Fruit fly (Drosophila melanogaster): ENCODE results near the gene Prp4k.

Prp4k gene

DNA sequence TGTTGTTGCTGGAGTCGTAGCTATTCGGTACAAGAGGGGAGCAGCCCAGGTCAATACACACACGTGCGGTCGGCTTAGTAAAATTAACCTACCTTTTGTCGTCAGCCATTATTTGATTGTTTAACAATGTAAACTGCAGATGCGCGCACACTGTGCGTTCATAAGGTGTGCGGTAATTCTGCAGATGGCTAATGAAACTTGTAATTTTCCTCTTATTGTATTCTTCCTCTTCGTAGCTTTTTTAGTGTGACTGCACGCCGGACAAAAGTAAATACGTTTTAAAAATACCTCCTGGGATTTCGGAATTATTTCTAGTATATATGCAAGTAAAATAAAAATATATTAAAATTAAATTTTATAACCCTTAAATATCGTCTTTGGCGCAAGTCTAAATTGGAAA lies at the start of gene Prp4k:
TSS of gene Prp4k (minus strand) at position 258 of the 400 bp plus-strand sequence.
- TF ChIP-seq Ets65A (GFP tag) (no peak), Fer1 (GFP tag; optimal IDR thresholded peaks at IDR 0.05) (peak; percentile 21), CG4617 (GFP tag; optimal IDR thresholded peaks at IDR 0.05; ENCODE audit: borderline replicate concordance) (peak; percentile 87), CG13123 (GFP tag; optimal IDR thresholded peaks at IDR 0.05) (no peak), bcd (GFP tag; optimal IDR thresholded peaks at IDR 0.05) (no peak), pros (GFP tag; optimal IDR thresholded peaks at IDR 0.05) (no peak), CG17829 (tag; optimal IDR thresholded peaks at IDR 0.05) (peak; percentile 19), CG17568 (GFP tag; optimal IDR thresholded peaks at IDR 0.05) (no peak), CG6254 (GFP tag; optimal IDR thresholded peaks at IDR 0.05) (no peak), H2.0 (GFP tag; IDR thresholded peaks at IDR 0.05) (no peak), CG4424 (GFP tag; optimal IDR thresholded peaks at IDR 0.05) (no peak), CG11723 (GFP tag; optimal IDR thresholded peaks at IDR 0.05) (no peak), Dfd (GFP tag; optimal IDR thresholded peaks at IDR 0.05) (no peak), gce (GFP tag; IDR thresholded peaks at IDR 0.05) (no peak), Meics (GFP tag; optimal IDR thresholded peaks at IDR 0.05) (no peak), B-H2 (GFP tag; optimal IDR thresholded peaks at IDR 0.05) (no peak), CG10147 (GFP tag; optimal IDR thresholded peaks at IDR 0.05) (no peak), CG15696 (tag; optimal IDR thresholded peaks at IDR 0.05) (no peak), CG8765 (GFP tag; IDR thresholded peaks at IDR 0.05) (no peak), Ravus (GFP tag; IDR thresholded peaks at IDR 0.05) (no peak), CG13287 (GFP tag; IDR thresholded peaks at IDR 0.05; ENCODE audit: partially characterized antibody) (peak; percentile 44; the same call in 1 of the 2 replicates), Bteb2 (GFP tag; optimal IDR thresholded peaks at IDR 0.05) (no peak), CG3995 (GFP tag; optimal IDR thresholded peaks at IDR 0.05) (no peak), hbn (GFP tag; IDR thresholded peaks at IDR 0.05; ENCODE audit: partially characterized antibody) (no peak), Jarid2 (GFP tag; optimal IDR thresholded peaks at IDR 0.05) (no peak), CG4328 (GFP tag; optimal IDR thresholded peaks at IDR 0.05) (no peak), D (optimal IDR thresholded peaks at IDR 0.05) (no peak), D (GFP tag; optimal IDR thresholded peaks at IDR 0.05) (no peak), CG15514 (GFP tag; optimal IDR thresholded peaks at IDR 0.05) (peak; percentile 39), Nf-YB (GFP tag; optimal IDR thresholded peaks at IDR 0.05) (no peak), sisA (GFP tag; IDR thresholded peaks at IDR 0.05) (no peak), sna (GFP tag; IDR thresholded peaks at IDR 0.05; ENCODE audit: partially characterized antibody) (no peak), CG2202 (tag; optimal IDR thresholded peaks at IDR 0.05) (no peak), CG7556 (GFP tag; optimal IDR thresholded peaks at IDR 0.05) (no peak), CG17385 (GFP tag; optimal IDR thresholded peaks at IDR 0.05) (peak; percentile 92), CG30431 (GFP tag; optimal IDR thresholded peaks at IDR 0.05) (no peak), Dll (GFP tag; IDR thresholded peaks at IDR 0.05; ENCODE audit: partially characterized antibody) (0 out of 4 replicates have a peak, but pooled peaks have one; percentile 33), CG8290 (GFP tag; optimal IDR thresholded peaks at IDR 0.05) (no peak), CG8290 (tag; optimal IDR thresholded peaks at IDR 0.05) (no peak), CG16779 (GFP tag; IDR thresholded peaks at IDR 0.05) (no peak), CG30020 (tag; optimal IDR thresholded peaks at IDR 0.05) (peak; percentile 4), CG18599 (GFP tag; optimal IDR thresholded peaks at IDR 0.05) (no peak), HLH3B (GFP tag; IDR thresholded peaks at IDR 0.05) (no peak), fru (optimal IDR thresholded peaks at IDR 0.05) (no peak), inv (GFP tag; IDR thresholded peaks at IDR 0.05; ENCODE audit: partially characterized antibody) (no peak), CG9215 (GFP tag; IDR thresholded peaks at IDR 0.05) (no peak), h (optimal IDR thresholded peaks at IDR 0.05) (no peak), pzg (GFP tag; optimal IDR thresholded peaks at IDR 0.05) (peak; percentile 50), CG13424 (tag; optimal IDR thresholded peaks at IDR 0.05) (no peak), twi (tag; optimal IDR thresholded peaks at IDR 0.05) (no peak), CG7271 (tag; optimal IDR thresholded peaks at IDR 0.05) (no peak), nom (GFP tag; optimal IDR thresholded peaks at IDR 0.05) (peak; percentile 49)

Measured in whole organism, embryonic.